Fruit fly (Drosophila melanogaster) whole organism, wandering third instar larva: ENCODE data around the gene CG32445.

Source experiments
- Dfd ChIP-seq: fragments of >200 bp; optimal IDR thresholded peaks from 2 replicates; lab custom pipeline; 2017; ENCODE audit warnings: missing biosample characterization, missing genetic modification characterization
- Dif ChIP-seq: fragments of 200-275, 200-300 bp; sonication (Bioruptor generic); optimal IDR thresholded peaks from 2 replicates; lab custom pipeline; 2018; ENCODE audit warnings: missing biosample characterization, missing genetic modification characterization; ENCODE audit not compliant: partially characterized antibody
- GATAd ChIP-seq: sonication (Bioruptor generic); optimal IDR thresholded peaks from 2 replicates; lab custom pipeline; 2016; ENCODE audit warnings: missing biosample characterization, missing genetic modification characterization
- Hr83 ChIP-seq: fragments of 200-300 bp; sonication (Bioruptor generic); optimal IDR thresholded peaks from 2 replicates; lab custom pipeline; 2016; ENCODE audit warnings: missing biosample characterization, mild to moderate bottlenecking, missing genetic modification characterization, moderate library complexity; ENCODE audit not compliant: poor library complexity, severe bottlenecking
- N ChIP-seq: fragments of >200 bp; optimal IDR thresholded peaks from 2 replicates; lab custom pipeline; 2018; ENCODE audit warnings: missing biosample characterization, missing external identifiers, missing genetic modification characterization
- brk ChIP-seq: fragments of 200-800 bp; sonication (Bioruptor generic); optimal IDR thresholded peaks from 2 replicates; lab custom pipeline; 2016; ENCODE audit warnings: missing biosample characterization, mild to moderate bottlenecking, missing genetic modification characterization
- dmrt93B ChIP-seq: fragments of 200-800 bp; sonication (Bioruptor generic); optimal IDR thresholded peaks from 2 replicates; lab custom pipeline; 2018; ENCODE audit warnings: missing biosample characterization, mild to moderate bottlenecking, missing genetic modification characterization
- h ChIP-seq: fragments of 200-800 bp; sonication (Bioruptor generic); optimal IDR thresholded peaks from 3 replicates; lab custom pipeline; 2016; ENCODE audit warnings: missing biosample characterization, mild to moderate bottlenecking, missing genetic modification characterization
- psq ChIP-seq: fragments of 200-800 bp; sonication (Bioruptor generic); optimal IDR thresholded peaks from 3 replicates; lab custom pipeline; 2017; ENCODE audit warnings: missing biosample characterization, mild to moderate bottlenecking, missing genetic modification characterization, moderate library complexity
- sage ChIP-seq: fragments of 200-800 bp; sonication (Bioruptor generic); optimal IDR thresholded peaks from 2 replicates; lab custom pipeline; 2016; ENCODE audit warnings: missing biosample characterization, mild to moderate bottlenecking, missing genetic modification characterization
- sv ChIP-seq: fragments of 200-800 bp; sonication (Bioruptor generic); optimal IDR thresholded peaks from 3 replicates; lab custom pipeline; 2016; ENCODE audit warnings: missing biosample characterization, missing genetic modification characterization
- usp ChIP-seq: fragments of >200 bp; optimal IDR thresholded peaks from 2 replicates; lab custom pipeline; 2017; ENCODE audit warnings: missing biosample characterization, missing genetic modification characterization

DNA sequence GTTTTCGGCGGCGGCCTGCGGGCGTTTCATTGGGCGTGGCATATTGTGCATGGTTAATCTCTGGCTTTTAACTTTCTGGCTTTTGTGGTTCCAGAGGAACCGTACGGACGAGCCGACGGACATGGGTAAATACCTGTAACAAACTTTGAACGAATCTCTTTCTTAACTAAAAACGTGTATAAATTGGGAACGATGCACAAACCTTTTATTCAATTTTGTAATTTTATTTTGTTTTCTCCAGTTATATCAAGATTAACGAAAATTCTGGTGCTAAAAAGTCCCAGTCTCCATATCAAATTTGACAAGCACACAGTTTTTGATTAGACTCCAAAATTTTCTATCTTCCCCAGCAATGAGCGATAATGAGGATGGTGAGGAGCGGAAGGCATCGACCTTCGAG is 32.7 kb downstream of the CG32445 start, which contains the start of gene CG11249:
- TF ChIP-seq h (no peak), N (no peak), Hr83 (GFP tag; lab: Kevin White, UChicago) (no peak), sv (GFP tag; lab: Kevin White, UChicago) (no peak), Dfd (no peak), GATAd (GFP tag; lab: Kevin White, UChicago) (no peak), brk (no peak), dmrt93B (GFP tag; lab: Kevin White, UChicago) (no peak), Dif (GFP tag; lab: Kevin White, UChicago) (no peak), sage (GFP tag; lab: Kevin White, UChicago) (no peak), usp (no peak), psq (GFP tag; lab: Kevin White, UChicago) (no peak)
